Worm (Caenorhabditis elegans) whole organism, young adult: Measurements from ENCODE around the gene btbd-10.

ENCODE experiments used
- F37B4.10 ChIP-seq: fragments of 200-800 bp; sonication (Bioruptor generic); IDR thresholded peaks from 2 replicates; pipeline ENCODE4 v1.3.6; 2022; ENCODE audit warnings: missing genetic modification characterization, missing compliant biosample characterization
- F49E8.2 ChIP-seq: sonication (generic microtip); optimal IDR thresholded peaks from 3 replicates; lab custom pipeline; 2017; ENCODE audit warnings: missing genetic modification characterization, mild to moderate bottlenecking, missing compliant biosample characterization, antibody characterized with exemption, moderate library complexity; ENCODE audit not compliant: insufficient read depth
- Y53F4B.3 ChIP-seq: fragments of 200-800 bp; sonication (Bioruptor generic); IDR thresholded peaks from 2 replicates; pipeline ENCODE4 v1.3.6; 2022; ENCODE audit warnings: missing genetic modification reagents, missing genetic modification characterization, missing compliant biosample characterization
- ama-1 ChIP-seq, 3 experiments: fragments of 150-350 bp in 1 of 3; sonication (generic microtip) in 2 of 3; optimal IDR thresholded peaks; 2 replicates each; lab custom pipeline; 2014 to 2018; ENCODE audit warnings: missing biosample characterization in 2 of 3, missing genetic modification characterization in 2 of 3, missing genetic modification reagents in 2 of 3
- bed-1 ChIP-seq: fragments of 200-800 bp; sonication (Bioruptor generic); IDR thresholded peaks from 2 replicates; pipeline ENCODE4 v1.3.6; 2022; ENCODE audit warnings: missing genetic modification reagents, missing genetic modification characterization, missing compliant biosample characterization
- die-1 ChIP-seq: sonication (generic microtip); optimal IDR thresholded peaks from 2 replicates; lab custom pipeline; 2016; ENCODE audit warnings: missing genotype, mild to moderate bottlenecking, missing genetic modification characterization, missing compliant biosample characterization
- lin-54 ChIP-seq: fragments of 200-800 bp; sonication (Bioruptor generic); optimal IDR thresholded peaks from 2 replicates; lab custom pipeline; 2018; ENCODE audit warnings: mild to moderate bottlenecking, missing genetic modification characterization, missing compliant biosample characterization
- mes-4 ChIP-seq: sonication (generic microtip); optimal IDR thresholded peaks from 2 replicates; lab custom pipeline; 2016; ENCODE audit warnings: missing genotype, missing genetic modification characterization, missing compliant biosample characterization
- mxl-1 ChIP-seq: sonication (generic microtip); optimal IDR thresholded peaks from 2 replicates; lab custom pipeline; 2016; ENCODE audit warnings: missing genetic modification characterization, missing compliant biosample characterization
- tlf-1 ChIP-seq: fragments of 200-800 bp; sonication (Bioruptor generic); optimal IDR thresholded peaks from 2 replicates; lab custom pipeline; 2018; ENCODE audit warnings: mild to moderate bottlenecking, missing genetic modification characterization, missing compliant biosample characterization

DNA sequence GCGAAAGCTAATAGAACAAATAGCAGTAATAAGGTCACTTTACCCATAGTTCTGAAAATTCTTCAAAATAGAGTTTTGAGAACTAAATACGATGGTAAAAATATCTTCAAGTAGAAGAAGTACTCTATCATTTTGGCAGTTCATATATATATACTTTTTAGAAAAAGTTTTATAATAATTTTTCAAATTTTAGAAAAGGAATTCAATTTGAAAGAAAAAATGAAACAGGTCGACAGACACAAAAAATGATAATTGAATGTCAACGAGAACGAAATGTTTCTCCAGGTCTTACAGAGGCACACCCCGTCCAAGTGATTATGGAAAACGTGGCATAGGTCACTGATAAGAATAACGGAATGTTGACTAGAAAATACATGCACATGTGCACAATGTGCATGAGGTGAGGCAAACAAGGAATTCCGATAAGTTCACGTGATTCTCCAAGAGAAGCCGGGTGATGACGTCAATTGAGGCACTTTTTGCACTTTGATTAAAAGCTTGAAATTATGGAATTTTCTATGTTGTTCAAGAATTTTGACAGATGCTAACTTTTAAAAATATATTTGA lies 20.5 kb downstream of the btbd-10 start, which contains the start of gene aagr-2:
- no peak for TF ChIP-seq ama-1 (optimal IDR thresholded peaks at IDR 0.05; lab: Kevin White, UChicago)
- TF ChIP-seq ama-1 (GFP tag; optimal IDR thresholded peaks at IDR 0.05; lab: Kevin White, UChicago), result no peak
- TF ChIP-seq Y53F4B.3, result no peak
- TF ChIP-seq mes-4 (tag; lab: Kevin White, UChicago), result no peak
- no peak for TF ChIP-seq F49E8.2
- no peak for TF ChIP-seq bed-1 (GFP tag; lab: Robert Waterston, UW)
- no peak for TF ChIP-seq die-1
- TF ChIP-seq F37B4.10, result no peak
- no peak for TF ChIP-seq tlf-1 (GFP tag; lab: Kevin White, UChicago)
- no peak for TF ChIP-seq mxl-1 (tag; lab: Kevin White, UChicago)
- TF ChIP-seq lin-54 (GFP tag; lab: Kevin White, UChicago), result no peak
